Worm (Caenorhabditis elegans) whole organism, L3 larva: ENCODE measurements around the gene W02B12.12.
A peak's percentile ranks its signal among the peaks of the same experiment; 100 is the strongest.

Experiments used
- R02D3.7 ChIP-seq: fragments of 150-350 bp; optimal IDR thresholded peaks from 2 replicates; lab custom pipeline; 2014; ENCODE audit warnings: missing biosample characterization, missing genetic modification characterization
- aly-2 ChIP-seq: fragments of 150-350 bp; optimal IDR thresholded peaks from 2 replicates; lab custom pipeline; 2014; ENCODE audit warnings: missing biosample characterization, missing genetic modification characterization
- ama-1 ChIP-seq: fragments of 150-350 bp; optimal IDR thresholded peaks from 2 replicates; lab custom pipeline; 2018
- ceh-16 ChIP-seq: sonication (generic microtip); optimal IDR thresholded peaks from 2 replicates; lab custom pipeline; 2017; ENCODE audit warnings: missing biosample characterization, missing genetic modification characterization
- ceh-28 ChIP-seq: fragments of 150-350 bp; optimal IDR thresholded peaks from 2 replicates; lab custom pipeline; 2014; ENCODE audit warnings: missing biosample characterization, missing genetic modification reagents, missing genetic modification characterization
- ceh-82 ChIP-seq: fragments of 150-350 bp; optimal IDR thresholded peaks from 2 replicates; lab custom pipeline; 2014; ENCODE audit warnings: missing biosample characterization, missing genetic modification characterization
- ceh-9 ChIP-seq: sonication (generic microtip); optimal IDR thresholded peaks from 2 replicates; lab custom pipeline; 2018; ENCODE audit warnings: missing biosample characterization, missing genetic modification characterization
- daf-12 ChIP-seq: fragments of 150-350 bp; optimal IDR thresholded peaks from 2 replicates; lab custom pipeline; 2014; ENCODE audit warnings: missing biosample characterization, missing genetic modification reagents, missing genetic modification characterization
- egl-27 ChIP-seq: sonication (generic microtip); optimal IDR thresholded peaks from 4 replicates; lab custom pipeline; 2017; ENCODE audit warnings: missing biosample characterization, missing genetic modification reagents, missing genetic modification characterization
- egl-5 ChIP-seq: fragments of 150-350 bp; optimal IDR thresholded peaks from 2 replicates; lab custom pipeline; 2017; ENCODE audit warnings: missing biosample characterization, missing genetic modification reagents, missing genetic modification characterization, inconsistent platforms
- elt-1 ChIP-seq: fragments of 150-350 bp; optimal IDR thresholded peaks from 2 replicates; lab custom pipeline; 2014; ENCODE audit warnings: missing biosample characterization, missing genetic modification characterization
- elt-2 ChIP-seq: sonication (generic microtip); optimal IDR thresholded peaks from 2 replicates; lab custom pipeline; 2016; ENCODE audit warnings: missing genetic modification reagents, mild to moderate bottlenecking, missing genetic modification characterization, missing compliant biosample characterization
- elt-3 ChIP-seq, 3 experiments: fragments of 150-350 bp in 1 of 3; sonication (generic microtip) in 2 of 3; optimal IDR thresholded peaks; 2 replicates in 2 of 3; 4 replicates in 1 of 3; lab custom pipeline; 2014 to 2017; ENCODE audit warnings: missing biosample characterization in 3 of 3, missing genetic modification characterization in 3 of 3
- fkh-2 ChIP-seq: fragments of 150-350 bp; optimal IDR thresholded peaks from 2 replicates; lab custom pipeline; 2014; ENCODE audit warnings: missing biosample characterization, missing genetic modification reagents, missing genetic modification characterization
- fos-1 ChIP-seq: fragments of 150-350 bp; optimal IDR thresholded peaks from 2 replicates; lab custom pipeline; 2014; ENCODE audit warnings: missing biosample characterization, missing genetic modification characterization
- hmg-11 ChIP-seq: sonication (generic microtip); optimal IDR thresholded peaks from 2 replicates; lab custom pipeline; 2016; ENCODE audit warnings: missing genetic modification characterization, missing compliant biosample characterization
- jun-1 ChIP-seq: fragments of 150-350 bp; optimal IDR thresholded peaks from 2 replicates; lab custom pipeline; 2014; ENCODE audit warnings: missing biosample characterization, missing genetic modification reagents, missing genetic modification characterization
- lin-15B ChIP-seq: fragments of 150-350 bp; optimal IDR thresholded peaks from 2 replicates; lab custom pipeline; 2014; ENCODE audit warnings: missing biosample characterization, missing genetic modification characterization
- lin-39 ChIP-seq: fragments of 150-350 bp; optimal IDR thresholded peaks from 2 replicates; lab custom pipeline; 2018; ENCODE audit warnings: missing biosample characterization, missing genetic modification reagents, missing genetic modification characterization
- mdl-1 ChIP-seq: fragments of 150-350 bp; optimal IDR thresholded peaks from 2 replicates; lab custom pipeline; 2014; ENCODE audit warnings: missing biosample characterization, missing genetic modification characterization
- mml-1 ChIP-seq: fragments of 150-350 bp; sonication (generic microtip); optimal IDR thresholded peaks from 3 replicates; lab custom pipeline; 2014; ENCODE audit warnings: missing biosample characterization, missing genetic modification characterization
- nfya-1 ChIP-seq: sonication (generic microtip); optimal IDR thresholded peaks from 2 replicates; lab custom pipeline; 2017; ENCODE audit warnings: missing genetic modification characterization, mild to moderate bottlenecking, missing compliant biosample characterization, antibody characterized with exemption, moderate library complexity; ENCODE audit not compliant: insufficient read depth
- nhr-11 ChIP-seq: fragments of 150-350 bp; optimal IDR thresholded peaks from 2 replicates; lab custom pipeline; 2014; ENCODE audit warnings: missing biosample characterization, missing genetic modification characterization
- nhr-12 ChIP-seq: fragments of 150-350 bp; optimal IDR thresholded peaks from 2 replicates; lab custom pipeline; 2014; ENCODE audit warnings: missing biosample characterization, missing genetic modification characterization
- nhr-23 ChIP-seq: fragments of 150-350 bp; optimal IDR thresholded peaks from 2 replicates; lab custom pipeline; 2014; ENCODE audit warnings: missing biosample characterization, missing genetic modification reagents, missing genetic modification characterization
- nhr-25 ChIP-seq: sonication (generic microtip); optimal IDR thresholded peaks from 2 replicates; lab custom pipeline; 2017; ENCODE audit warnings: missing biosample characterization, missing genetic modification characterization
- nhr-28 ChIP-seq: fragments of 150-350 bp; optimal IDR thresholded peaks from 2 replicates; lab custom pipeline; 2014; ENCODE audit warnings: missing biosample characterization, missing genetic modification characterization
- nhr-43 ChIP-seq: sonication (generic microtip); optimal IDR thresholded peaks from 2 replicates; lab custom pipeline; 2016; ENCODE audit warnings: mild to moderate bottlenecking, missing genetic modification characterization, missing compliant biosample characterization; ENCODE audit not compliant: poor library complexity, severe bottlenecking
- nhr-67 ChIP-seq: fragments of 150-350 bp; optimal IDR thresholded peaks from 2 replicates; lab custom pipeline; 2014; ENCODE audit warnings: missing biosample characterization, missing genetic modification characterization
- nhr-76 ChIP-seq: fragments of 150-350 bp; sonication (generic microtip); optimal IDR thresholded peaks from 5 replicates; lab custom pipeline; 2014; ENCODE audit warnings: missing biosample characterization, missing genetic modification characterization
- nhr-77 ChIP-seq: fragments of 150-350 bp; optimal IDR thresholded peaks from 2 replicates; lab custom pipeline; 2014; ENCODE audit warnings: missing biosample characterization, missing genetic modification characterization
- pha-4 ChIP-seq: fragments of 150-350 bp; optimal IDR thresholded peaks from 2 replicates; lab custom pipeline; 2014; ENCODE audit warnings: missing biosample characterization, missing genetic modification reagents, missing genetic modification characterization
- pqm-1 ChIP-seq: fragments of 150-350 bp; optimal IDR thresholded peaks from 2 replicates; lab custom pipeline; 2017; ENCODE audit warnings: missing biosample characterization, missing genetic modification characterization, inconsistent platforms
- sea-2 ChIP-seq: fragments of 150-350 bp; sonication (generic microtip); optimal IDR thresholded peaks from 4 replicates; lab custom pipeline; 2014; ENCODE audit warnings: missing biosample characterization, missing genetic modification reagents, missing genetic modification characterization
- unc-39 ChIP-seq: sonication (generic microtip); optimal IDR thresholded peaks from 4 replicates; lab custom pipeline; 2017; ENCODE audit warnings: missing biosample characterization, missing genetic modification characterization
- unc-62 ChIP-seq: fragments of 150-350 bp; sonication (generic microtip); optimal IDR thresholded peaks from 4 replicates; lab custom pipeline; 2014; ENCODE audit warnings: missing biosample characterization, missing genetic modification reagents, missing genetic modification characterization
- zag-1 ChIP-seq: fragments of 150-350 bp; optimal IDR thresholded peaks from 2 replicates; lab custom pipeline; 2014; ENCODE audit warnings: missing biosample characterization, missing genetic modification characterization

The W02B12.12 gene

ce11 chrII:11464427-11464944, 14.5 kb downstream of the W02B12.12 start, which contains the start of the genes aars-1 and rga-1 (continued):
- TF ChIP-seq nhr-67 (tag; lab: Kevin White, UChicago) = no peak
- TF ChIP-seq nhr-11 (tag; lab: Kevin White, UChicago) = no peak
- TF ChIP-seq elt-1 (tag; lab: Kevin White, UChicago) = peak; percentile 34
- peak; percentile 28 for TF ChIP-seq lin-15B (tag; lab: Kevin White, UChicago)

- TF ChIP-seq lin-39 (tag; lab: Kevin White, UChicago) (no peak), nhr-23 (tag; lab: Kevin White, UChicago) (no peak), lin-15B (tag; lab: Kevin White, UChicago) (peak; percentile 28), unc-62 (GFP tag; lab: Kevin White, UChicago) (no peak), R02D3.7 (tag; lab: Kevin White, UChicago) (peak; percentile 81), nfya-1 (tag; lab: Kevin White, UChicago) (no peak), egl-5 (tag; lab: Kevin White, UChicago) (no peak), mdl-1 (tag; lab: Kevin White, UChicago) (no peak), elt-2 (no peak), ceh-82 (no peak), pha-4 (no peak)
Observed at ce11 chrII:11463899-11464298, 15.1 kb downstream of the W02B12.12 start.

ce11 chrII:11459883-11460282, 19.1 kb downstream of the W02B12.12 start:
- no peak for TF ChIP-seq ceh-82
- no peak for TF ChIP-seq lin-39 (tag; lab: Kevin White, UChicago)
- TF ChIP-seq ama-1 (lab: Kevin White, UChicago) = no peak
- no peak for TF ChIP-seq unc-62 (GFP tag; lab: Kevin White, UChicago)
- TF ChIP-seq sea-2 (GFP tag; lab: Kevin White, UChicago) = no peak
- peak; percentile 58 for TF ChIP-seq elt-2
- TF ChIP-seq nhr-43 (tag; lab: Kevin White, UChicago) = no peak
- TF ChIP-seq nhr-12 (tag; lab: Kevin White, UChicago) = no peak
- no peak for TF ChIP-seq ceh-9 (tag; lab: Kevin White, UChicago)
- TF ChIP-seq nhr-67 (tag; lab: Kevin White, UChicago) = no peak
- no peak for TF ChIP-seq ceh-28 (tag; lab: Kevin White, UChicago)
- TF ChIP-seq nhr-25 (tag; lab: Kevin White, UChicago) = no peak
- TF ChIP-seq aly-2 = no peak
- peak; percentile 33 for TF ChIP-seq pqm-1 (tag; lab: Kevin White, UChicago)

- TF ChIP-seq hmg-11 (tag; lab: Kevin White, UChicago) (no peak), ama-1 (lab: Kevin White, UChicago) (peak; percentile 3)
- TF ChIP-seq, all 47 proteins: peak for 1
Observed at ce11 chrII:11455715-11456114, 23.3 kb downstream of the W02B12.12 start.

- TF ChIP-seq nhr-28 (tag; lab: Kevin White, UChicago) (no peak), ama-1 (lab: Kevin White, UChicago) (no peak), nfya-1 (tag; lab: Kevin White, UChicago) (no peak), lin-39 (tag; lab: Kevin White, UChicago) (no peak), egl-5 (tag; lab: Kevin White, UChicago) (no peak), sea-2 (GFP tag; lab: Kevin White, UChicago) (no peak), fos-1 (tag; lab: Kevin White, UChicago) (no peak), elt-3 (tag; optimal IDR thresholded peaks at IDR 0.05; lab: Kevin White, UChicago) (no peak)
Observed at ce11 chrII:11455140-11455539, 23.8 kb downstream of the W02B12.12 start.

- TF ChIP-seq nfya-1 (tag; lab: Kevin White, UChicago) (no peak), elt-1 (tag; lab: Kevin White, UChicago) (no peak)
Observed at ce11 chrII:11453639-11454038, 25.3 kb downstream of the W02B12.12 start.

ce11 chrII:11453025-11453424, 26.0 kb downstream of the W02B12.12 start, which contains the start of gene rsp-1:
TSS of gene rsp-1 (plus strand) at chrII:11453362.
- TF ChIP-seq mml-1 (tag; lab: Kevin White, UChicago) = no peak
- peak; percentile 90 for TF ChIP-seq elt-2
- peak; percentile 87 for TF ChIP-seq ceh-28 (tag; lab: Kevin White, UChicago)
- TF ChIP-seq daf-12 = no peak
- peak; percentile 82 for TF ChIP-seq jun-1
- no peak for TF ChIP-seq nhr-77 (tag; lab: Kevin White, UChicago)
- TF ChIP-seq ceh-16 (tag; lab: Kevin White, UChicago) = no peak
- TF ChIP-seq aly-2 = no peak
- no peak for TF ChIP-seq fos-1 (tag; lab: Kevin White, UChicago)
- TF ChIP-seq hmg-11 (tag; lab: Kevin White, UChicago) = peak; percentile 80
- peak; percentile 95 for TF ChIP-seq pha-4
- peak; percentile 70 for TF ChIP-seq nhr-11 (tag; lab: Kevin White, UChicago)
- no peak for TF ChIP-seq fkh-2 (tag; lab: Kevin White, UChicago)
- no peak for TF ChIP-seq unc-39
- peak; percentile 87 for TF ChIP-seq nhr-43 (tag; lab: Kevin White, UChicago)
- TF ChIP-seq nhr-67 (tag; lab: Kevin White, UChicago) = no peak
- TF ChIP-seq zag-1 (tag; lab: Kevin White, UChicago) = peak; percentile 7
- TF ChIP-seq nhr-25 (tag; lab: Kevin White, UChicago) = peak; percentile 87
- TF ChIP-seq nhr-76 = no peak
- TF ChIP-seq egl-27 = no peak
- TF ChIP-seq sea-2 (GFP tag; lab: Kevin White, UChicago) = peak; percentile 68
